Fruit fly (Drosophila melanogaster) whole organism, embryonic: ENCODE results near the gene Cp7Fa.

Experiments
- CG10209 ChIP-seq: fragments of 200-800 bp; sonication (Bioruptor generic); optimal IDR thresholded peaks from 3 replicates; lab custom pipeline; 2017; ENCODE audit warnings: missing biosample characterization, mild to moderate bottlenecking, missing genetic modification characterization, missing genetic modification reagents
- CG1024 ChIP-seq: fragments of 200-800 bp; sonication (Bioruptor generic); IDR thresholded peaks from 2 replicates; pipeline ENCODE4 v1.3.6; 2022; ENCODE audit warnings: missing biosample characterization, missing genetic modification characterization
- CG10565 ChIP-seq: fragments of 200-800 bp; sonication (Bioruptor generic); optimal IDR thresholded peaks from 3 replicates; lab custom pipeline; 2016; ENCODE audit warnings: missing biosample characterization, mild to moderate bottlenecking, missing genetic modification characterization
- CG12236 ChIP-seq: fragments of 200-800 bp; sonication (Bioruptor generic); optimal IDR thresholded peaks from 2 replicates; lab custom pipeline; 2016; ENCODE audit warnings: missing biosample characterization, missing genetic modification characterization
- CG12659 ChIP-seq: fragments of 200-800 bp; sonication (Bioruptor generic); optimal IDR thresholded peaks from 3 replicates; lab custom pipeline; 2017; ENCODE audit warnings: mild to moderate bottlenecking, missing biosample characterization, missing genetic modification reagents, missing genetic modification characterization
- CG13624 ChIP-seq: fragments of 200-800 bp; sonication (Bioruptor generic); optimal IDR thresholded peaks from 2 replicates; lab custom pipeline; 2016; ENCODE audit warnings: missing biosample characterization, missing genetic modification characterization
- CG15269 ChIP-seq: fragments of 200-800 bp; sonication (Bioruptor generic); optimal IDR thresholded peaks from 2 replicates; lab custom pipeline; 2018; ENCODE audit warnings: missing biosample characterization, mild to moderate bottlenecking, missing genetic modification characterization, moderate library complexity
- CG18262 ChIP-seq: fragments of 200-800 bp; optimal IDR thresholded peaks from 3 replicates; lab custom pipeline; 2019; ENCODE audit warnings: missing biosample characterization, mild to moderate bottlenecking, missing genetic modification characterization, moderate library complexity
- CG30020 ChIP-seq: fragments of 200-800 bp; optimal IDR thresholded peaks from 2 replicates; lab custom pipeline; 2019; ENCODE audit warnings: missing biosample characterization, mild to moderate bottlenecking, missing genetic modification characterization, moderate library complexity
- CG32772 ChIP-seq: fragments of 200-800 bp; sonication (Bioruptor generic); IDR thresholded peaks from 2 replicates; pipeline ENCODE4 v1.3.6; 2022; ENCODE audit warnings: missing biosample characterization, missing genetic modification characterization
- CG4328 ChIP-seq: fragments of 200-800 bp; sonication (Bioruptor generic); optimal IDR thresholded peaks from 3 replicates; lab custom pipeline; 2017; ENCODE audit warnings: missing biosample characterization, missing genetic modification reagents, missing genetic modification characterization
- CG5180 ChIP-seq: fragments of 200-800 bp; sonication (Bioruptor generic); optimal IDR thresholded peaks from 3 replicates; lab custom pipeline; 2017; ENCODE audit warnings: missing biosample characterization, missing genetic modification characterization, mild to moderate bottlenecking, moderate library complexity, missing genetic modification reagents
- CG6654 ChIP-seq: fragments of 200-800 bp; sonication (Bioruptor generic); optimal IDR thresholded peaks from 2 replicates; lab custom pipeline; 2017; ENCODE audit warnings: missing biosample characterization, mild to moderate bottlenecking, missing genetic modification characterization
- CG6689 ChIP-seq: fragments of 200-800 bp; sonication (Bioruptor generic); IDR thresholded peaks from 2 replicates; pipeline ENCODE4 v1.3.6; 2022; ENCODE audit warnings: missing biosample characterization, missing genetic modification characterization
- CG6813 ChIP-seq: fragments of 200-800 bp; sonication (Bioruptor generic); optimal IDR thresholded peaks from 2 replicates; lab custom pipeline; 2017; ENCODE audit warnings: missing biosample characterization, missing genetic modification characterization, mild to moderate bottlenecking, moderate library complexity, missing genetic modification reagents
- CG6854 ChIP-seq: fragments of 200-800 bp; sonication (Bioruptor generic); optimal IDR thresholded peaks from 3 replicates; lab custom pipeline; 2017; ENCODE audit warnings: missing biosample characterization, mild to moderate bottlenecking, missing genetic modification characterization
- CG7357 ChIP-seq: fragments of 200-800 bp; sonication (Bioruptor generic); IDR thresholded peaks from 3 replicates; pipeline ENCODE4 v1.3.6; 2022; ENCODE audit warnings: missing biosample characterization, missing genetic modification characterization
- CG8290 ChIP-seq, 3 experiments: fragments of 200-800 bp; sonication (Bioruptor generic); optimal IDR thresholded peaks; 2 replicates each; lab custom pipeline; 2016 to 2019; ENCODE audit warnings: missing biosample characterization in 3 of 3, missing genetic modification characterization in 3 of 3, mild to moderate bottlenecking in 2 of 3, moderate library complexity in 1 of 3
- CG9437 ChIP-seq: fragments of 200-800 bp; sonication (Bioruptor generic); optimal IDR thresholded peaks from 2 replicates; lab custom pipeline; 2018; ENCODE audit warnings: missing biosample characterization, mild to moderate bottlenecking, missing genetic modification characterization
- CG9876 ChIP-seq: fragments of 200-800 bp; sonication (Bioruptor generic); optimal IDR thresholded peaks from 2 replicates; lab custom pipeline; 2016; ENCODE audit warnings: missing biosample characterization, missing genetic modification characterization
- Chrac-16 ChIP-seq: fragments of 200-800 bp; sonication (Bioruptor generic); optimal IDR thresholded peaks from 3 replicates; lab custom pipeline; 2016; ENCODE audit warnings: missing biosample characterization, missing genetic modification characterization
- CoRest ChIP-seq: fragments of 200-800 bp; sonication (Bioruptor generic); optimal IDR thresholded peaks from 3 replicates; lab custom pipeline; 2018; ENCODE audit warnings: missing biosample characterization, mild to moderate bottlenecking, missing genetic modification characterization, moderate library complexity
- Dbx ChIP-seq: fragments of 200-800 bp; sonication (Bioruptor generic); IDR thresholded peaks from 3 replicates; pipeline ENCODE4 v1.3.6; 2022; ENCODE audit warnings: missing biosample characterization, missing genetic modification characterization
- E2f2 ChIP-seq: fragments of 200-800 bp; sonication (Bioruptor generic); IDR thresholded peaks from 2 replicates; pipeline ENCODE4 v1.3.6; 2022; ENCODE audit warnings: missing biosample characterization, missing genetic modification characterization
- Hmr ChIP-seq: fragments of 200-800 bp; sonication (Bioruptor generic); optimal IDR thresholded peaks from 3 replicates; lab custom pipeline; 2017; ENCODE audit warnings: mild to moderate bottlenecking, missing biosample characterization, missing genetic modification reagents, missing genetic modification characterization
- Hsf ChIP-seq: fragments of 200-800 bp; sonication (Bioruptor generic); optimal IDR thresholded peaks from 3 replicates; lab custom pipeline; 2016; ENCODE audit warnings: missing biosample characterization, missing genetic modification characterization
- Jarid2 ChIP-seq: fragments of 200-800 bp; sonication (Bioruptor generic); optimal IDR thresholded peaks from 3 replicates; lab custom pipeline; 2017; ENCODE audit warnings: mild to moderate bottlenecking, missing biosample characterization, missing genetic modification reagents, missing genetic modification characterization
- Lim3 ChIP-seq: fragments of 200-800 bp; sonication (Bioruptor generic); IDR thresholded peaks from 2 replicates; pipeline ENCODE4 v1.3.6; 2022; ENCODE audit warnings: missing biosample characterization, missing genetic modification characterization
- Mrtf ChIP-seq: fragments of 200-800 bp; sonication (Bioruptor generic); IDR thresholded peaks from 3 replicates; pipeline ENCODE4 v1.3.6; 2022; ENCODE audit warnings: missing biosample characterization, missing genetic modification characterization
- NFAT ChIP-seq: fragments of 200-800 bp; sonication (Bioruptor generic); IDR thresholded peaks from 2 replicates; pipeline ENCODE4 v1.3.6; 2022; ENCODE audit warnings: missing biosample characterization, missing genetic modification characterization
- Sin3A ChIP-seq: fragments of >200 bp; optimal IDR thresholded peaks from 2 replicates; lab custom pipeline; 2018
- Sry-δ ChIP-seq: fragments of 200-800 bp; sonication (Bioruptor generic); optimal IDR thresholded peaks from 2 replicates; lab custom pipeline; 2016; ENCODE audit warnings: missing biosample characterization, missing genetic modification characterization
- Taf1 ChIP-seq: fragments of 200-800 bp; sonication (Bioruptor generic); IDR thresholded peaks from 2 replicates; pipeline ENCODE4 v1.3.6; 2022; ENCODE audit warnings: missing biosample characterization, missing genetic modification characterization
- ab ChIP-seq: fragments of 200-800 bp; sonication (Bioruptor generic); optimal IDR thresholded peaks from 2 replicates; lab custom pipeline; 2016; ENCODE audit warnings: missing biosample characterization, missing genetic modification characterization
- ash1 ChIP-seq: fragments of 200-800 bp; sonication (Bioruptor generic); optimal IDR thresholded peaks from 2 replicates; lab custom pipeline; 2018; ENCODE audit warnings: missing biosample characterization, mild to moderate bottlenecking, missing genetic modification characterization
- bigmax ChIP-seq: fragments of 200-800 bp; sonication (Bioruptor generic); optimal IDR thresholded peaks from 2 replicates; lab custom pipeline; 2018; ENCODE audit warnings: missing biosample characterization, mild to moderate bottlenecking, missing genetic modification characterization
- bsh ChIP-seq, 2 experiments: fragments of 200-800 bp; sonication (Bioruptor generic); optimal IDR thresholded peaks; 2 replicates each; lab custom pipeline; 2017 to 2018; ENCODE audit warnings: mild to moderate bottlenecking in 2 of 2, missing biosample characterization in 2 of 2, missing genetic modification characterization in 2 of 2, moderate library complexity in 1 of 2
- caup ChIP-seq: fragments of 200-800 bp; sonication (Bioruptor generic); optimal IDR thresholded peaks from 3 replicates; lab custom pipeline; 2017; ENCODE audit warnings: missing biosample characterization, mild to moderate bottlenecking, missing genetic modification characterization, moderate library complexity; ENCODE audit not compliant: severe bottlenecking
- croc ChIP-seq: fragments of 200-800 bp; sonication (Bioruptor generic); conservative IDR thresholded peaks from 3 replicates; pipeline ENCODE4 v1.3.6; 2022; ENCODE audit warnings: missing biosample characterization, missing genetic modification characterization
- eve ChIP-seq, 2 experiments: fragments of >200 bp; optimal IDR thresholded peaks; 2 replicates each; lab custom pipeline; 2017; ENCODE audit warnings: missing biosample characterization in 2 of 2, missing genetic modification characterization in 2 of 2
- ewg ChIP-seq: fragments of 200-800 bp; sonication (Bioruptor generic); optimal IDR thresholded peaks from 3 replicates; lab custom pipeline; 2017; ENCODE audit warnings: mild to moderate bottlenecking, missing biosample characterization, missing genetic modification reagents, missing genetic modification characterization
- nom ChIP-seq: fragments of 200-800 bp; sonication (Bioruptor generic); optimal IDR thresholded peaks from 2 replicates; lab custom pipeline; 2017; ENCODE audit warnings: missing biosample characterization, missing genetic modification characterization, mild to moderate bottlenecking, moderate library complexity, missing genetic modification reagents
- oc ChIP-seq: fragments of 200-800 bp; sonication (Bioruptor generic); optimal IDR thresholded peaks from 2 replicates; lab custom pipeline; 2018; ENCODE audit warnings: missing biosample characterization, mild to moderate bottlenecking, missing genetic modification characterization, moderate library complexity
- otp ChIP-seq: fragments of 200-800 bp; sonication (Bioruptor generic); IDR thresholded peaks from 3 replicates; pipeline ENCODE4, ENCODE4 v1.3.6; 2022; ENCODE audit warnings: missing biosample characterization, missing genetic modification characterization
- pita ChIP-seq: fragments of 200-800 bp; sonication (Bioruptor generic); optimal IDR thresholded peaks from 2 replicates; lab custom pipeline; 2017; ENCODE audit warnings: missing biosample characterization, mild to moderate bottlenecking, missing genetic modification characterization
- psq ChIP-seq: fragments of 200-800 bp; sonication (Bioruptor generic); optimal IDR thresholded peaks from 2 replicates; lab custom pipeline; 2017; ENCODE audit warnings: missing biosample characterization, missing genetic modification characterization
- rib ChIP-seq: fragments of 200-800 bp; sonication (Bioruptor generic); IDR thresholded peaks from 2 replicates; pipeline ENCODE4 v1.3.6; 2022; ENCODE audit warnings: missing biosample characterization, missing genetic modification characterization
- seq ChIP-seq: fragments of 200-800 bp; sonication (Bioruptor generic); IDR thresholded peaks from 2 replicates; pipeline ENCODE4 v1.3.6; 2022; ENCODE audit warnings: missing biosample characterization, missing genetic modification characterization
- stwl ChIP-seq: fragments of 200-800 bp; sonication (Bioruptor generic); optimal IDR thresholded peaks from 3 replicates; lab custom pipeline; 2018; ENCODE audit warnings: missing biosample characterization, mild to moderate bottlenecking, missing genetic modification characterization, moderate library complexity
- twi ChIP-seq: fragments of 200-800 bp; optimal IDR thresholded peaks from 2 replicates; lab custom pipeline; 2019; ENCODE audit warnings: missing biosample characterization, mild to moderate bottlenecking, missing genetic modification characterization, moderate library complexity

Cp7Fa gene

DNA sequence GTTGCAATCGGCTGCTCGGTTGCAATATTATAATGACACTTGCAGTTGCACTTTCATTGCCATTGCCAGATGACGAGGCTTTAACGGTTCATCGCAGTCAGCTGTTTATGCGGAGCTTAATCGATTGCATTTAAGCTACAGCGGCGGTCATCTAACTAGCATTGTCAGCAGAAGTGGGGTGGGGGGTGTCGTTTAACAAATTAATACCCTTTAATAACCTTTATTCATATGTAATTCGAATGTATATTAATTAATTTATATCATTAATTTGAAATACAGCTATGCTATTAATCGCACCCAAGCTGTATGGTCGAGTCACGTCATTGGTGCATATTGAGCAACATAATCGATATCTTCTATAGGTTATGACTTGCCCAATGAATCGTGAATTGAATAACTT lies 22.2 kb downstream of the Cp7Fa start:
- TF ChIP-seq bsh (GFP tag; optimal IDR thresholded peaks at IDR 0.05; lab: Kevin White, UChicago) (peak in 1 of 2 experiments; percentile 85), CG7357 (GFP tag; lab: Robert Waterston, UW) (peak; percentile 73; the same call in 2 of the 3 replicates), CG9437 (GFP tag; lab: Kevin White, UChicago) (peak; percentile 54), bigmax (GFP tag; lab: Kevin White, UChicago) (no peak), CG10565 (GFP tag; lab: Kevin White, UChicago) (no peak), Sry-δ (GFP tag; lab: Kevin White, UChicago) (no peak), Jarid2 (peak; percentile 47), Hmr (GFP tag; lab: Kevin White, UChicago) (peak; percentile 40), CG13624 (GFP tag; lab: Kevin White, UChicago) (no peak), rib (GFP tag; lab: Robert Waterston, UW) (no peak), seq (GFP tag; lab: Robert Waterston, UW) (peak; percentile 68), CG6813 (GFP tag; lab: Kevin White, UChicago) (peak; percentile 69), CG15269 (tag; lab: Kevin White, UChicago) (peak; percentile 87), pita (GFP tag; lab: Kevin White, UChicago) (no peak), psq (GFP tag; lab: Kevin White, UChicago) (peak; percentile 5), CG18262 (tag; lab: Kevin White, UChicago) (peak; percentile 76), ash1 (GFP tag; lab: Kevin White, UChicago) (no peak), Taf1 (GFP tag; lab: Robert Waterston, UW) (no peak), ewg (GFP tag; lab: Kevin White, UChicago) (peak; percentile 72), Chrac-16 (GFP tag; lab: Kevin White, UChicago) (peak; percentile 39), eve (GFP tag; optimal IDR thresholded peaks at IDR 0.05; lab: Kevin White, UChicago) (peak in 1 of 2 experiments; percentile 79), Sin3A (no peak), otp (GFP tag; lab: Robert Waterston, UW) (peak; percentile 87), twi (tag; lab: Kevin White, UChicago) (peak; percentile 40), CG5180 (GFP tag; lab: Kevin White, UChicago) (peak; percentile 76), croc (GFP tag; lab: Robert Waterston, UW) (peak; percentile 68), oc (tag; lab: Kevin White, UChicago) (peak; percentile 84), CG1024 (GFP tag; lab: Robert Waterston, UW) (peak; percentile 72), nom (GFP tag; lab: Kevin White, UChicago) (peak; percentile 37), Lim3 (GFP tag; lab: Robert Waterston, UW) (0 out of 2 replicates have a peak, but pooled peaks have one; percentile 59), CG10209 (GFP tag; lab: Kevin White, UChicago) (peak; percentile 73), CG8290 (GFP tag; optimal IDR thresholded peaks at IDR 0.05; lab: Kevin White, UChicago) (peak; percentile 4), CG8290 (tag; optimal IDR thresholded peaks at IDR 0.05; lab: Kevin White, UChicago) (peak in 1 of 2 experiments; percentile 51), E2f2 (GFP tag; lab: Robert Waterston, UW) (peak; percentile 64), CG6854 (no peak), CG12236 (GFP tag; lab: Kevin White, UChicago) (no peak), CG6689 (GFP tag; lab: Robert Waterston, UW) (peak; percentile 89), CG6654 (GFP tag; lab: Kevin White, UChicago) (peak; percentile 25), Mrtf (peak; percentile 79), caup (GFP tag; lab: Kevin White, UChicago) (peak; percentile 66), Hsf (peak; percentile 32), NFAT (peak; percentile 45; the same call in 1 of the 2 replicates), CG9876 (GFP tag; lab: Kevin White, UChicago) (no peak), CoRest (tag; lab: Kevin White, UChicago) (peak; percentile 78), Dbx (0 out of 3 replicates have a peak, but pooled peaks have one; percentile 16), CG4328 (GFP tag; lab: Kevin White, UChicago) (peak; percentile 21), ab (GFP tag; lab: Kevin White, UChicago) (no peak), CG12659 (peak; percentile 55), CG30020 (tag; lab: Kevin White, UChicago) (peak; percentile 10), stwl (tag; lab: Kevin White, UChicago) (no peak), CG32772 (GFP tag; lab: Robert Waterston, UW) (peak; percentile 83)
